Fruit fly (Drosophila melanogaster) Kc167 (cell line): Measurements from ENCODE around the gene CG12093.
A peak's percentile ranks its signal among the peaks of the same experiment; 100 is the strongest.

ENCODE experiments used
- Myc ChIP-seq: fragments of >200 bp; optimal IDR thresholded peaks from 2 replicates; lab custom pipeline; 2017; ENCODE audit warnings: missing external identifiers
- Sin3A ChIP-seq: fragments of >200 bp; optimal IDR thresholded peaks from 2 replicates; lab custom pipeline; 2018; ENCODE audit warnings: missing external identifiers
- h ChIP-seq: fragments of >200 bp; optimal IDR thresholded peaks from 3 replicates; lab custom pipeline; 2018; ENCODE audit warnings: missing external identifiers
- insv ChIP-seq: fragments of >200 bp; optimal IDR thresholded peaks from 3 replicates; lab custom pipeline; 2018; ENCODE audit warnings: missing external identifiers
- psq ChIP-seq: fragments of >200 bp; optimal IDR thresholded peaks from 2 replicates; lab custom pipeline; 2017; ENCODE audit warnings: missing external identifiers
- ttk ChIP-seq: sonication (Bioruptor generic); optimal IDR thresholded peaks from 2 replicates; lab custom pipeline; 2017; ENCODE audit warnings: missing external identifiers

Gene CG12093

DNA sequence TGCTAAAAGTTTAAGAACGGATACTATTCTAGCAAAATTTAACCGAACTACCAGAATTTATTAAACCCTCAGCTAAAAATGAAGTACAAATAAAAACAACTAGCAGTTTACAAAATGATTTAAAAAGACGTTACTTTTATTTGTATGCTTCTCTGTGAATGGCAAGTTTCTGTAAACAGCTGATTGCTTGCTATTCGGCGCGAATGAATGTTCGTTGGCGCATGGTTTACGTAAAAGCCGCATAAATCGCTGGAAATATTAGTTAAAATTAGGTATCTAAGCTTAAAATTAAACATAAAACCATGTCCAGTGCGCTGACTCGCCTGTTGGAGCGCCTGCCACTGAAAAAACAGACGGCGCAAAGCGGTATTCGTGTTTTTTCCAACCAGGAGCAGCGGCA, 6.9 kb upstream of the CG12093 start, which contains the start of gene mRpS35:
Gene mRpS35, plus strand, starts transcription at position 189 of the 400 bp plus-strand sequence.
- TF ChIP-seq Myc = no peak
- no peak for TF ChIP-seq h (lab: Kevin White, UChicago)
- no peak for TF ChIP-seq psq (lab: Kevin White, UChicago)
- TF ChIP-seq Sin3A (lab: Kevin White, UChicago) = no peak
- TF ChIP-seq ttk (lab: Kevin White, UChicago) = no peak
- no peak for TF ChIP-seq insv

DNA sequence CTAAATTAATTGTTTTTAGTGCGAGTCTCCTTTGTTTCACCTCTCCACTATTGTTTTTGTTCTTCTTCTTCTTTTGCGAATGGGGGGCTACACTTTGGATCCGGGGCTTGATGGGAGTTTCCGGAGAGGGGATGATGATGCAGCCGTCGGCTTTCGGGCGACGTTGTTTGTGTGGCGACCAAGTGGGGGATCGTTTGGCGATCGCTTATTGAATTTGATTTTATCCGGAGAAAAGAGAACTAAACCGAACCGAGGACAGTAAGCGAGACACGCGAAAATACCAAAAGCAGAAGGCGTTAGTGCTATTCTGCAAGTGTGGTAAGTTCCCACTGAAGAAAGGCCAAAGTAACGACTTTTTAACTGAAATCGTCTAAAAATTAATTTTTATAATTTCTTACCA, 1.8 kb downstream of the CG12093 start, which contains the start of gene AhcyL1:
Gene AhcyL1, minus strand, starts transcription at position 281 of the 400 bp plus-strand sequence.
- no peak for TF ChIP-seq psq (lab: Kevin White, UChicago)
- no peak for TF ChIP-seq Sin3A (lab: Kevin White, UChicago)
- TF ChIP-seq Myc = no peak
- no peak for TF ChIP-seq insv
- no peak for TF ChIP-seq ttk (lab: Kevin White, UChicago)
- TF ChIP-seq h (lab: Kevin White, UChicago) = no peak

- TF ChIP-seq Sin3A (lab: Kevin White, UChicago) = no peak
- no peak for TF ChIP-seq Myc
- no peak for TF ChIP-seq ttk (lab: Kevin White, UChicago)
- no peak for TF ChIP-seq insv
- TF ChIP-seq psq (lab: Kevin White, UChicago) = no peak
- no peak for TF ChIP-seq h (lab: Kevin White, UChicago)
These were observed 7.3 kb downstream of the CG12093 start, which contains the start of the genes Mrtf and Non2 for dm6 chr3L:2766269-2767088. Gene Mrtf, minus strand, starts transcription at chr3L:2766536. Gene Non2, plus strand, starts transcription at chr3L:2766999.

- peak; percentile 50 for TF ChIP-seq psq (lab: Kevin White, UChicago)
- TF ChIP-seq h (lab: Kevin White, UChicago) = no peak
These were observed 8.0 kb downstream of the CG12093 start for dm6 chr3L:2765794-2766268.

DNA sequence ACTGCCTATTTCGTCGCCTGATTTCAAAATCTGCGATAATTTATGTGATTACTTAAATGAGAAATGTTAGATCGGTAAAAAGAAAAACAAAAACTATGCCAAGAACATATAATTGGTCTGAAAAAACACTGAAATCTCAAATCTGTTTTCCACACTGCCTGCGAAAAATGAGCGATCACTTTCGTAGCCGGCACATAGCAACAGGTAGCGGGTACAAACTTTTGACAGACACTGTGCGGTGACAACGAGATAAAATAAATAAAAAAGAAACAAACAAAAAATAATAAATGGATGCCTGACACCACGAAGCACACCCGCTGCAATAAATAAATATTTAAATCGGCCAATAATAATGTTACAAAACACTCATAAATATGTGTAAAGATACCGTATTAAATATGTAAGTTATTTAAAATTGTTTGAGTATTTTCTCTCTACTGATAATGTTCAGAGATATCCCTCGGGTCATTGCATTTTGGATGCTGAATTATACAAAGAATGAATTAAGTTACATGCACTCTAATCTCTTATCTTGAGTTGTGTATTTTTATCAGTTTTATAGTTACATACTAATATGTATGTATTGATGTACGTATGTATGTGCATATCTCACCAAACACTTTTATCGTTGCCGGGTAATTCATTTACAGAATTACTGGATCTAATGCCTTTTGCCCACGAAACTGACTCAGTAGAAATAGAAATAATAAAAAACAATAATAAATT, 8.6 kb downstream of the CG12093 start:
- no peak for TF ChIP-seq insv

DNA sequence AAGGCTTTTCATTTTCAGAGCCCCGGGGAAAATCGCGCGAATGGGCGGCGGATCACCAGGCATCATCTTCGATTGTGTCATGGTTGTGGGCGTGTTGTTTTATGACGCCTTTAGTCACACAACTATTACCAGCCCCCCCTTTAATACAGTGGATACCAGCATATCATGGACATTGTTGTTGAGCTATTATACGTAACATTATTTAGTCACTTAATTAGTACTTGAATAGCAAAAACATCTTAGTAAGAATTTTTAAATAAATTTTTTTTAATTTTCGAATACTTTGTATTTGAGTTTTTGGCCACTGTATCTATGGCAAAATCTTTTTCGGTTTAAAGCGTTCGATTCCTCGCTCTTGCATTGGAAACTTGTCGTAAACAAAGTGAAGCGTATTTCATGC, 10.0 kb downstream of the CG12093 start:
- TF ChIP-seq insv (no peak), Sin3A (lab: Kevin White, UChicago) (no peak), h (lab: Kevin White, UChicago) (no peak), Myc (no peak), ttk (lab: Kevin White, UChicago) (no peak), psq (lab: Kevin White, UChicago) (no peak)

DNA sequence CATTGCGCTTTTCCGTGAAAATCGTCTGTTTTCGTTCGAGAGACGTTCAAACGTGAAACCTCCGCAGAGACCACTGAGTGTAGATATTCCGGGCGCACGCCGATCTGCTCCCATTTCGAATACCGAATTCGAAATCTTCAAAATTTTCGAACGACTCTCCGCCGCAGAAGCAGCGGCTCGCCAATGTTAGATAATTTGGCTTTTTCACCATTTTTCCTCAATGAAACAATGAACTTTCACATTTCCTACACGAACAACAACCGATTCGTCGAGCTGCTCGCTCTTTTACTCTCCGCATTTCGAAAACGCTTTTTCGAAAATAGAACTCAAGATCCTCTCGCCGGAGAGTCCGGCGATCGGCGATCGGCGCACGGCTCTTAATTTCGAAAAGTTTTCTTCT, 11.7 kb downstream of the CG12093 start:
- TF ChIP-seq ttk (lab: Kevin White, UChicago) = no peak
- no peak for TF ChIP-seq Sin3A (lab: Kevin White, UChicago)
- no peak for TF ChIP-seq insv
- no peak for TF ChIP-seq h (lab: Kevin White, UChicago)
- TF ChIP-seq Myc = no peak
- TF ChIP-seq psq (lab: Kevin White, UChicago) = no peak

DNA sequence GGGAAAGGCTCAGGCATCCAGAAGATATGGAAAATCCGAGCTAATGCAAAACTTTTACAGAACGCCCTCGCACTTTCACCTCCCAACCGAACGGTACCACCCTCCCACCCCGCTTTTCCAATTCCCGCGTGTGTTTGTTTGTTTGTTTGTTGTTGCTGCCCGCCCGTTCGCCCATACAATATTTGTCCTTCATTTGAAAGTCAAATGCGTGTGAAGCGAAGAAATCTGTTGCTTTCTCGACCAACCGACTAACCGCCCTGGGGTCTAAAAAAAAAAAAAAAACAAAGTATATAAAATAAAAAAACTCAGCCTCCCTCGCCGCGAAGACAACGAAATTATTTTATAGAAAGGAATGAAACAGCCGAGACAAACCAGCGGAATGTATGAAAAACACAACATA, 25.4 kb downstream of the CG12093 start:
- TF ChIP-seq ttk (lab: Kevin White, UChicago) (no peak), psq (lab: Kevin White, UChicago) (no peak), Sin3A (lab: Kevin White, UChicago) (no peak), insv (no peak), h (lab: Kevin White, UChicago) (no peak), Myc (no peak)

dm6 chr3L:2745698-2746410, 28.0 kb downstream of the CG12093 start:
- TF ChIP-seq h (lab: Kevin White, UChicago) (no peak), ttk (lab: Kevin White, UChicago) (no peak), Sin3A (lab: Kevin White, UChicago) (no peak), insv (no peak), psq (lab: Kevin White, UChicago) (no peak), Myc (no peak)

dm6 chr3L:2744963-2745362, 28.8 kb downstream of the CG12093 start:
- TF ChIP-seq h (lab: Kevin White, UChicago) = no peak
- no peak for TF ChIP-seq Myc
- no peak for TF ChIP-seq insv
- no peak for TF ChIP-seq psq (lab: Kevin White, UChicago)
- TF ChIP-seq Sin3A (lab: Kevin White, UChicago) = no peak
- TF ChIP-seq ttk (lab: Kevin White, UChicago) = no peak

dm6 chr3L:2743755-2744154, 30.1 kb downstream of the CG12093 start:
- TF ChIP-seq Sin3A (lab: Kevin White, UChicago) = no peak
- TF ChIP-seq h (lab: Kevin White, UChicago) = no peak
- no peak for TF ChIP-seq ttk (lab: Kevin White, UChicago)
- no peak for TF ChIP-seq psq (lab: Kevin White, UChicago)
- TF ChIP-seq Myc = no peak
- no peak for TF ChIP-seq insv

DNA sequence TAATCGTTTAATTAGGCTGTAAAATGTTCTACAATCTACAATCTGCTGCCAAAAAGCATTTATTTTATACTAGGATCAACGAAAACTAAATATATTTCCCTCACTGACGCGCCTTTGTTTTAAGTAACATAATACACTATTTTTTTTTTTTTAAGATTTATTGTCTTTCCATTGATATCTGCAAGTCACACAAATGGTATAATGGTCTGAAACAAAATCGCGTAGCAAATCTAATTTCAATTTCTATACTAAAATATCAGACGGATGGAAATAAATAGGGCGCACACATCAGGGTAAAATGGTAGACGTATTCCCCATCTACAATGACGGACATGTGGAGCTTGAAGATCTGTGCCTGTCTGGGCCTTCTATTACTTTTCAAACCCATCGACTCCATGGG, 34.4 kb downstream of the CG12093 start, which contains the start of gene Acp62F:
Gene Acp62F, plus strand, starts transcription at position 301 of the 400 bp plus-strand sequence.
- TF ChIP-seq ttk (lab: Kevin White, UChicago) (no peak), Sin3A (lab: Kevin White, UChicago) (no peak), h (lab: Kevin White, UChicago) (no peak), insv (no peak), Myc (no peak), psq (lab: Kevin White, UChicago) (no peak)
